Worm (Caenorhabditis elegans): Measurements from ENCODE around the gene gst-24.

- TF ChIP-seq aly-2 (tag; optimal IDR thresholded peaks at IDR 0.05), result no peak
- TF ChIP-seq unc-62 (GFP tag; optimal IDR thresholded peaks at IDR 0.05), result no peak
- TF ChIP-seq lin-11 (tag; optimal IDR thresholded peaks at IDR 0.05), result no peak
- TF ChIP-seq lin-13 (GFP tag; optimal IDR thresholded peaks at IDR 0.05), result no peak
- no peak for TF ChIP-seq nhr-23 (tag; optimal IDR thresholded peaks at IDR 0.05)
- no peak for TF ChIP-seq R02D3.7 (tag; optimal IDR thresholded peaks at IDR 0.05)
- TF ChIP-seq nhr-77 (tag; optimal IDR thresholded peaks at IDR 0.05), result no peak
Observed at ce11 chrII:13632238-13632637, 21.1 kb upstream of the gst-24 start, which contains the start of gene tag-10.
